Fruit fly (Drosophila melanogaster) S2 (cell line): ENCODE data around the gene Ost48.

Experiments
- CG8478 ChIP-seq: fragments of >200 bp; optimal IDR thresholded peaks from 2 replicates; lab custom pipeline; 2018
- CTCF ChIP-seq, 2 experiments: fragments of >200 bp; optimal IDR thresholded peaks; 2 replicates each; lab custom pipeline; 2018

dm6 chrX:9134241-9134849 is 24.0 kb downstream of the Ost48 start:
- TF ChIP-seq CTCF (optimal IDR thresholded peaks at IDR 0.05; lab: Kevin White, UChicago) (no peak), CG8478 (lab: Kevin White, UChicago) (no peak)
